Worm (Caenorhabditis elegans) whole organism, mixed stage, embryonic: ENCODE results near the gene F22B5.5.
A peak's percentile ranks its signal among the peaks of the same experiment; 100 is the strongest.
"Not testable (repeated sequence)": the region's sequence is repeated elsewhere in the genome, so short reads cannot be mapped to it uniquely, and the experiment has no call there.

Experiments used
- M03D4.4 ChIP-seq: sonication (generic microtip); optimal IDR thresholded peaks from 2 replicates; lab custom pipeline; 2017; ENCODE audit warnings: mild to moderate bottlenecking, missing genetic modification characterization, missing compliant biosample characterization
- bed-3 ChIP-seq: fragments of 200-800 bp; sonication (Bioruptor generic); optimal IDR thresholded peaks from 3 replicates; lab custom pipeline; 2018; ENCODE audit warnings: mild to moderate bottlenecking, missing genetic modification characterization, moderate library complexity, missing compliant biosample characterization
- blmp-1 ChIP-seq: fragments of 150-350 bp; optimal IDR thresholded peaks from 2 replicates; lab custom pipeline; 2014; ENCODE audit warnings: missing biosample characterization, missing genetic modification characterization
- ceh-39 ChIP-seq: fragments of 150-350 bp; optimal IDR thresholded peaks from 2 replicates; lab custom pipeline; 2014; ENCODE audit warnings: missing biosample characterization, missing genetic modification characterization
- ceh-43 ChIP-seq: fragments of 200-800 bp; sonication (Bioruptor generic); optimal IDR thresholded peaks from 2 replicates; lab custom pipeline; 2018; ENCODE audit warnings: mild to moderate bottlenecking, missing genetic modification characterization, moderate library complexity, missing compliant biosample characterization
- ceh-83 ChIP-seq: fragments of 200-800 bp; sonication (Bioruptor generic); optimal IDR thresholded peaks from 2 replicates; lab custom pipeline; 2018; ENCODE audit warnings: mild to moderate bottlenecking, missing genetic modification characterization, missing compliant biosample characterization
- ces-1 ChIP-seq: fragments of 150-350 bp; optimal IDR thresholded peaks from 2 replicates; lab custom pipeline; 2014; ENCODE audit warnings: missing biosample characterization, missing genetic modification reagents, missing genetic modification characterization
- cnd-1 ChIP-seq: fragments of 200-800 bp; sonication (Bioruptor generic); optimal IDR thresholded peaks from 2 replicates; lab custom pipeline; 2018; ENCODE audit warnings: mild to moderate bottlenecking, missing genetic modification characterization, missing compliant biosample characterization
- drap-1 ChIP-seq: fragments of 200-800 bp; sonication (Bioruptor generic); optimal IDR thresholded peaks from 3 replicates; lab custom pipeline; 2018; ENCODE audit warnings: mild to moderate bottlenecking, missing genetic modification characterization, missing compliant biosample characterization
- elt-1 ChIP-seq: sonication (generic microtip); optimal IDR thresholded peaks from 2 replicates; lab custom pipeline; 2017; ENCODE audit warnings: missing genetic modification characterization, mild to moderate bottlenecking, missing compliant biosample characterization, antibody characterized with exemption, moderate library complexity, borderline replicate concordance; ENCODE audit not compliant: insufficient read depth
- ham-2 ChIP-seq: fragments of 200-800 bp; sonication (Bioruptor generic); optimal IDR thresholded peaks from 2 replicates; lab custom pipeline; 2018; ENCODE audit warnings: mild to moderate bottlenecking, missing genetic modification characterization, missing compliant biosample characterization
- hlh-1 ChIP-seq: fragments of 150-350 bp; optimal IDR thresholded peaks from 2 replicates; lab custom pipeline; 2014; ENCODE audit warnings: missing biosample characterization, missing genetic modification reagents, missing genetic modification characterization
- lin-32 ChIP-seq: fragments of 200-800 bp; sonication (Bioruptor generic); optimal IDR thresholded peaks from 2 replicates; lab custom pipeline; 2018; ENCODE audit warnings: mild to moderate bottlenecking, missing genetic modification characterization, missing compliant biosample characterization
- lsy-2 ChIP-seq: fragments of 150-350 bp; optimal IDR thresholded peaks from 2 replicates; lab custom pipeline; 2014; ENCODE audit warnings: missing biosample characterization, missing genetic modification characterization
- mab-5 ChIP-seq: fragments of 150-350 bp; optimal IDR thresholded peaks from 2 replicates; lab custom pipeline; 2014; ENCODE audit warnings: missing biosample characterization, missing genetic modification characterization
- mep-1 ChIP-seq: fragments of 150-350 bp; optimal IDR thresholded peaks from 2 replicates; lab custom pipeline; 2017; ENCODE audit warnings: missing biosample characterization, missing genetic modification reagents, missing genetic modification characterization, inconsistent platforms
- mls-2 ChIP-seq: sonication (generic microtip); optimal IDR thresholded peaks from 2 replicates; lab custom pipeline; 2016; ENCODE audit warnings: mild to moderate bottlenecking, missing genetic modification characterization, moderate library complexity, missing compliant biosample characterization
- nhr-12 ChIP-seq: fragments of 150-350 bp; optimal IDR thresholded peaks from 2 replicates; lab custom pipeline; 2014; ENCODE audit warnings: missing biosample characterization, missing genetic modification characterization
- nhr-2 ChIP-seq: fragments of 150-350 bp; optimal IDR thresholded peaks from 2 replicates; lab custom pipeline; 2014; ENCODE audit warnings: missing biosample characterization, missing genetic modification characterization
- nhr-237 ChIP-seq: fragments of 150-350 bp; optimal IDR thresholded peaks from 2 replicates; lab custom pipeline; 2014; ENCODE audit warnings: missing biosample characterization, missing genetic modification characterization
- nhr-28 ChIP-seq: fragments of 150-350 bp; optimal IDR thresholded peaks from 2 replicates; lab custom pipeline; 2014; ENCODE audit warnings: missing biosample characterization, missing genetic modification characterization
- nhr-76 ChIP-seq: sonication (generic microtip); optimal IDR thresholded peaks from 2 replicates; lab custom pipeline; 2017; ENCODE audit warnings: missing biosample characterization, missing genetic modification characterization
- pha-4 ChIP-seq: fragments of 150-350 bp; optimal IDR thresholded peaks from 2 replicates; lab custom pipeline; 2018; ENCODE audit warnings: missing biosample characterization, missing genetic modification reagents, missing genetic modification characterization
- sem-2 ChIP-seq: fragments of 200-800 bp; sonication (Bioruptor generic); optimal IDR thresholded peaks from 2 replicates; lab custom pipeline; 2018; ENCODE audit warnings: mild to moderate bottlenecking, missing genetic modification characterization, missing compliant biosample characterization
- snpc-4 ChIP-seq: fragments of 150-350 bp; optimal IDR thresholded peaks from 2 replicates; lab custom pipeline; 2014; ENCODE audit warnings: missing biosample characterization, missing genetic modification characterization
- unc-39 ChIP-seq: fragments of 150-350 bp; optimal IDR thresholded peaks from 2 replicates; lab custom pipeline; 2014; ENCODE audit warnings: missing biosample characterization, missing genetic modification characterization
- unc-62 ChIP-seq: fragments of 150-350 bp; optimal IDR thresholded peaks from 2 replicates; lab custom pipeline; 2014; ENCODE audit warnings: missing biosample characterization, missing genetic modification reagents, missing genetic modification characterization
- zip-8 ChIP-seq: fragments of 150-350 bp; optimal IDR thresholded peaks from 2 replicates; lab custom pipeline; 2014; ENCODE audit warnings: missing biosample characterization, missing genetic modification characterization
- ztf-11 ChIP-seq: fragments of 150-350 bp; optimal IDR thresholded peaks from 2 replicates; lab custom pipeline; 2014; ENCODE audit warnings: missing biosample characterization, missing genetic modification characterization

Gene F22B5.5

DNA sequence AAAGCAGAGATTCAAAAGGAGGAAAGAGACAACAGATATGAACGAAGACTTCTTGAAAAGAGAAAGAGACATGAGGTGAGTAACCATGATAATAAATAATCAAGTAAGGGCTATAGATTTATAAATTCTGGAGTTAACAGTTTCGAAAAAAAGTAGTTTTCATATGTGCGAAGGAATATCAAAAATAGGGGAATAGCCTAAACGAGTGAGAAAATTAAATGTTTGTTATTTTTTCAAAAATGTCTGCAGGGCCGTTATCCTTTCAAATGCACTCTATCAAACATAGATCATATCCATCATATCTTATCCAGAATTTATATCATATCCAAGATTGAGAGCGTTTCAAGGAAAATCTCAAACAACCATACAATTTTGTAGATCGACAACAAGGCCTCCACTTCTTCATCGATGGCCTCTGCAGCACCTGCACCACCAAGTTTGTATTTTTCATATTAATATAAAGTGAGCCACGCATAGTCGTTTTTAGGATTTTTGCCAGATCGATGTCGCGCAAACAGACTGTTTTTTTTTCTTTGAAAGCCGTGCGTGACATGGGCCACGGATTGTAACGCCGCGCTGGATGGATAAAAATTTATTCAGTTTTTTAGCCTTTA lies 33.5 kb downstream of the F22B5.5 start:
- TF ChIP-seq lsy-2 (tag; lab: Kevin White, UChicago) (peak; percentile 76), ceh-39 (tag; lab: Kevin White, UChicago) (no peak), cnd-1 (no peak), snpc-4 (tag; lab: Kevin White, UChicago) (no peak), sem-2 (GFP tag; lab: Kevin White, UChicago) (no peak), ztf-11 (no peak)

DNA sequence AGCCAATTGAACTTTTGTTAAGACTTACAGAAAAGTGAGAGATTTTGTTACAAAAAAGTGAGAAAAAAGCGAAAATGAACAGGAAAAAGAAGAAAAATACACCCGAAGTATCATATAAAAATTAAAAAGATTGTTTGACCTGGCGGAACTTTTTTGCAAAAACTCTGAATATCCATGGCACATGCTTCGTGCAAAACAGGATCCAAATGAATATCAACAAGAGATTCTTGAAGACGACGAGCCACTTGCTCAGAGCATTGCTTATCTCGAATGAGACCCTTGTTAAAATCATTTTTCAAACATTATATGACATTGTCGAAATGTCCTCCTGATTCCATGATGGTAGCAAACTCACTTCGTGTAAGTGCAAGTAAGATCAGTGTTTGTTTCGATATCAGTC lies 34.6 kb downstream of the F22B5.5 start, which contains the start of gene F14E5.8:
Gene F14E5.8, plus strand, starts transcription at position 301 of the 400 bp plus-strand sequence.
- TF ChIP-seq ces-1; snpc-4 (tag; lab: Kevin White, UChicago); nhr-237 (tag; lab: Kevin White, UChicago): not testable (repeated sequence)

DNA sequence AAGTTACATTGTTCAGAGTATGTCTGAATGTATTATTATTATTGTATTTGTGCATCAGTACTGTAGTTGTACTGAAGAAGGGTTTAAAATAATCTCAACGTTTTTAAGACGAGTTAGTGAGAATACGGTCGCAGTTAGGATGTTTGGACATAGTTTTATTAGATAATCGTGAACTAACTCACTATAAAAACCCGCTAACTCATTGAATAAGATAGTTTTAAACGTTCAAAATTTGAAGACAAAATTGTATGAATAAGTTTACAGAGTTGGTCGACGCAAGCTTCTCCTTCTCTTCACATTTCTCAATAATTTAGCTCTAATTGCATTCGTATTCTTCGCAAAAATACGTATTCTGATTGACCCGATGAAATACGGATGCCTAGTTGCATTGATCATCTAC lies 35.4 kb downstream of the F22B5.5 start:
- TF ChIP-seq ceh-39 (tag; lab: Kevin White, UChicago) (no peak), lsy-2 (tag; lab: Kevin White, UChicago) (peak; percentile 76), ces-1 (no peak), nhr-76 (tag; lab: Kevin White, UChicago) (no peak), lin-32 (GFP tag; lab: Kevin White, UChicago) (no peak)

DNA sequence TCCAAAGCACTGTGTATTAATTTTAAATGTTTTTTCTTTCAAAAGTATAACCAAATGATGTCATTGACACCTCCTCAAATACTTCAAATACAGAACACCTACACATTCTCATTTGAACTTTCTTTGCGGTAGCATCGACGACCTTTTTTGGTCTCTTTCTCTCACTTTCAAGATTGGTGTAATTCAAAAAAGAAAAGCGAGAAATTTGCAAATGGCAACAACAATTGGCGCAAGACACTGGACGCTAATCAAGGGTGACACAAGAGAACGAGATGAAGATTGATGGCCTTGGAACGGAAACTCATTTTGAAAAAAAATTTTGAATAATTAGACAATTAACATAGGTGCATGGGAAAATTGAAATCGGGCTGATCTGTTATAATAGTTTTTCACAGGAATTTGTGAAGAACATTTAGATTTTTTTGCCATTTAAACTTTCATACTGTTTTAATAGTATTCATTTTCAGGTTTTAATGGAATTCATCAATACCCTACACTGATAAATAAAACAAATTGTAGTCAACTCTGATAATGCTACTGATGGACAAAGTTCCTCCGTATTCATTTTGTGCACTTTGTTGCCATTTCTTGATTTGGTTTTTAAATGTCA lies 37.2 kb downstream of the F22B5.5 start, which contains the start of gene fdgt-2:
Gene fdgt-2, plus strand, starts transcription at position 560 of the 610 bp plus-strand sequence.
- peak; percentile 73 for TF ChIP-seq unc-62 (GFP tag; lab: Kevin White, UChicago)
- no peak for TF ChIP-seq nhr-12 (tag; lab: Kevin White, UChicago)
- no peak for TF ChIP-seq ham-2 (GFP tag; lab: Kevin White, UChicago)

DNA sequence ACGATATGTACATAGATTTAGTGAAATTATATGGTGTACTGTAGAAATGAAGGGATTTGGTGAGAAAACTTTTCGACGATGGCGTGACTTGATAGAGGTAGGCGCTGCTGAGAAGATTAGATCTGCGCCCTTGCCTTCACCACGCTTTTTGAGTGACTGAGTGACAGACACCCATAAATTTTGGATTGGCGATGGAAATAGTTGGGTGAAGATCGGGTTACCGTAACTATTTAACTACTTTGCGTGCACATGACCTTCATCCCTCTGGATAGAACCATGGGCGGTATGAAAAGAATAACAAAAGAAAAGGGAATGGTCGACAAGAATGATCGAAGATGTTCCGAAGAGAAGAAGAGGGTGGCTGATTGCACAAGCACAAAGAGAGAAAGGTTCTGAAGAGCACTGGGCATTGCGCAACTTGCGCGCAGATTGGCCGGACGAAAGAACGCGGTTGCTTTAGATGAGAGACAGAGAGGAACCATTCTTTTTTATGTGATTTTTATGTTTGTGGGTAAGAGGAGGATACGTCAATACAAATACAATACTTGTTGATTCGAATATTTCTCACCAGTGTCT lies 38.9 kb downstream of the F22B5.5 start:
- TF ChIP-seq nhr-12 (tag; lab: Kevin White, UChicago): no peak
- peak; percentile 20 for TF ChIP-seq mls-2 (tag; lab: Kevin White, UChicago)
- TF ChIP-seq sem-2 (GFP tag; lab: Kevin White, UChicago): peak; percentile 13
- no peak for TF ChIP-seq elt-1
- TF ChIP-seq nhr-2: peak; percentile 88
- peak; percentile 89 for TF ChIP-seq zip-8 (tag; lab: Kevin White, UChicago)
- no peak for TF ChIP-seq ces-1
- no peak for TF ChIP-seq bed-3 (GFP tag; lab: Kevin White, UChicago)
- TF ChIP-seq cnd-1: peak; percentile 17
- no peak for TF ChIP-seq blmp-1 (tag; lab: Kevin White, UChicago)
- no peak for TF ChIP-seq ceh-83
- TF ChIP-seq, all 35 proteins: peak for 5

DNA sequence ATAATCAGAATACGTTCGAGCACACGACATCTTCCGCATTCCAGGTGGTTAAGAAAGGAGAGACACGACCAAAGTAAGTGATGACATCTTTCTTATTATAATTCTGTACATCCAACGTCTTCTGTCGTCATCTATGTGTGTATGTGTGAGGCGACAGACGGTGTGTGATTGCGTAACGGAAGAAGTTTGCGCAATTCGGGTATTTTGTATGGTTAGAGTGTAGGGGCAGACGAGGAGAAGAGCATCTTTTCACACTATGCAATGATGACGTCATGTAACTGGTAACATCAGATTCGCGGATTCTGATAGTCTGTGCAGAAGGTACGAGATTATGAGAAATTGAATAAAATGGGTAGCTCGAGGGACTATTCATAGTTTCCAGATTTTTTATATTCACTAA lies 39.4 kb downstream of the F22B5.5 start:
- TF ChIP-seq nhr-12 (tag; lab: Kevin White, UChicago): no peak
- TF ChIP-seq elt-1: peak; percentile 33
- no peak for TF ChIP-seq unc-39 (tag; lab: Kevin White, UChicago)
- peak; percentile 97 for TF ChIP-seq zip-8 (tag; lab: Kevin White, UChicago)
- peak; percentile 79 for TF ChIP-seq cnd-1
- TF ChIP-seq nhr-2: peak; percentile 93
- TF ChIP-seq, all 35 proteins: peak for 4

DNA sequence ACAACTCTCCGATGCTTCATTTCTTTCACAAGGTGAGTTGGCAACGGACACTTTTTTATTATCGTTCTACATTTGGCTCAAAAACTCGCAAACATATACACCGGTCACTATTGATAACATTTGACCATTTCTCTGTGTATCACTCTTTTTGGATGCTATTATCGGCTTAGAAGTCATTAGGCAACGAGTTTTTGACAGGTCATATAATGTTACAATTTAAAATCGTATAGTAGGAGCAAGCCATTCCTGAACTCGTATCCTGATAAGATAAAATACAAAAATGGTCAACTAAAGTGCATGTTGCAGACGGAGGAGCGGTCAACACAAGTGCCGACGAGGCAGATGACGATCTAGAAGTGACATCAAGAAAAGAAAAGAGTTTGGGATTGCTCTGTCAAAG lies 41.5 kb downstream of the F22B5.5 start:
- TF ChIP-seq ztf-11 (no peak), ces-1 (no peak), nhr-28 (no peak), lin-32 (GFP tag; lab: Kevin White, UChicago) (no peak), elt-1 (no peak), cnd-1 (no peak), mab-5 (tag; lab: Kevin White, UChicago) (no peak), ceh-43 (GFP tag; lab: Kevin White, UChicago) (no peak), M03D4.4 (tag; lab: Kevin White, UChicago) (no peak), nhr-2 (no peak), drap-1 (no peak), unc-62 (GFP tag; lab: Kevin White, UChicago) (no peak), hlh-1 (tag; lab: Kevin White, UChicago) (no peak), mep-1 (tag; lab: Kevin White, UChicago) (no peak), unc-39 (tag; lab: Kevin White, UChicago) (no peak), lsy-2 (tag; lab: Kevin White, UChicago) (no peak), pha-4 (tag; lab: Kevin White, UChicago) (no peak)
